Worm (Caenorhabditis elegans): ENCODE data around the gene F33D4.6.

DNA sequence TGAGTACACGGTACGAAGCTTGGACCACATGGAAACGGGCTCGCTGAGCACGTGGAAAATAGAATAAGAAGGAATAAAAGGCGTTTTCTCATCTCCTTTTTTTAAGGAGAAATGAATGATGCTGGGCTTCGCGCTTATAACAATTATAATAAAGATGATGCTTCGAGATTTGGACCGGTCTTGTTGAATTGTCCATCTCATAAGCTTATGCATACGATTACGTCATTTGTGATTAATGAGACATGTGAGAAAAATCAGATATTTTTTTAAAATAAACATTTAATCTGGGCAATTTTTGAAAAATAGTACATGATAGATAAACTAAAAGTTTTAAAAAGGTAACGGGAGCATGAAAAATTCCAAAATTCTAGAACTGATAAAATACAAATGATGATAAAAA, 39.4 kb upstream of the F33D4.6 start, which contains the start of gene C46A5.4:
- no peak for TF ChIP-seq pha-4 (GFP tag; IDR thresholded peaks at IDR 0.05)
- TF ChIP-seq pha-4 (tag; optimal IDR thresholded peaks at IDR 0.05): no peak
- TF ChIP-seq Y75B8A.6 (GFP tag; IDR thresholded peaks at IDR 0.05): no peak
- TF ChIP-seq lin-39 (tag; optimal IDR thresholded peaks at IDR 0.05): no peak
- TF ChIP-seq zag-1 (tag; optimal IDR thresholded peaks at IDR 0.05): no peak
- TF ChIP-seq hif-1 (tag; optimal IDR thresholded peaks at IDR 0.05): no peak
- TF ChIP-seq nhr-76 (tag; optimal IDR thresholded peaks at IDR 0.05): no peak
- TF ChIP-seq ceh-62 (tag; optimal IDR thresholded peaks at IDR 0.05): no peak
- no peak for TF ChIP-seq ztf-11 (tag; optimal IDR thresholded peaks at IDR 0.05)
- TF ChIP-seq ctbp-1 (GFP tag; IDR thresholded peaks at IDR 0.05): no peak
